Worm (Caenorhabditis elegans) whole organism, young adult: ENCODE measurements around the gene aptf-3.
A peak's percentile ranks its signal among the peaks of the same experiment; 100 is the strongest.

Source experiments
- B0019.2 ChIP-seq: fragments of 200-800 bp; sonication (Bioruptor generic); conservative IDR thresholded peaks from 2 replicates; pipeline ENCODE4 v1.3.6; 2022; ENCODE audit warnings: missing genetic modification reagents, missing genetic modification characterization, missing compliant biosample characterization
- B0261.1 ChIP-seq: sonication (generic microtip); optimal IDR thresholded peaks from 2 replicates; lab custom pipeline; 2016; ENCODE audit warnings: mild to moderate bottlenecking, missing genetic modification characterization, moderate library complexity, missing compliant biosample characterization
- C06A6.2 ChIP-seq: fragments of 200-800 bp; sonication (Bioruptor generic); conservative IDR thresholded peaks from 2 replicates; pipeline ENCODE4 v1.3.6; 2022; ENCODE audit warnings: missing genetic modification characterization, missing compliant biosample characterization
- C17E4.6 ChIP-seq: fragments of 200-800 bp; sonication (Bioruptor generic); IDR thresholded peaks from 2 replicates; pipeline ENCODE4 v1.3.6; 2022; ENCODE audit warnings: missing genetic modification reagents, missing genetic modification characterization, missing compliant biosample characterization
- F33H1.4 ChIP-seq: fragments of 200-800 bp; sonication (Bioruptor generic); IDR thresholded peaks from 2 replicates; pipeline ENCODE4 v1.3.6; 2022; ENCODE audit warnings: missing genetic modification reagents, missing genetic modification characterization, missing compliant biosample characterization
- F52B5.7 ChIP-seq: sonication (generic microtip); optimal IDR thresholded peaks from 2 replicates; lab custom pipeline; 2016; ENCODE audit warnings: mild to moderate bottlenecking, missing genetic modification characterization, missing compliant biosample characterization
- F55B11.4 ChIP-seq: sonication (generic microtip); optimal IDR thresholded peaks from 2 replicates; lab custom pipeline; 2016; ENCODE audit warnings: missing compliant biosample characterization, missing genetic modification characterization, borderline replicate concordance; ENCODE audit not compliant: insufficient read depth
- F57C9.4 ChIP-seq: sonication (generic microtip); optimal IDR thresholded peaks from 2 replicates; lab custom pipeline; 2017; ENCODE audit warnings: mild to moderate bottlenecking, missing genetic modification characterization, missing compliant biosample characterization
- K12H6.12 ChIP-seq: fragments of 200-800 bp; sonication (Bioruptor generic); optimal IDR thresholded peaks from 2 replicates; lab custom pipeline; 2018; ENCODE audit warnings: mild to moderate bottlenecking, missing genetic modification characterization, missing compliant biosample characterization
- Y53F4B.3 ChIP-seq: fragments of 200-800 bp; sonication (Bioruptor generic); IDR thresholded peaks from 2 replicates; pipeline ENCODE4 v1.3.6; 2022; ENCODE audit warnings: missing genetic modification reagents, missing genetic modification characterization, missing compliant biosample characterization
- Y56A3A.18 ChIP-seq: fragments of 200-800 bp; sonication (Bioruptor generic); IDR thresholded peaks from 2 replicates; pipeline ENCODE4 v1.3.6; 2022; ENCODE audit warnings: missing genetic modification reagents, missing genetic modification characterization, missing compliant biosample characterization
- Y95B8A.8 ChIP-seq: fragments of 200-800 bp; sonication (Bioruptor generic); IDR thresholded peaks from 2 replicates; pipeline ENCODE4 v1.3.6; 2022; ENCODE audit warnings: missing genetic modification reagents, missing genetic modification characterization, missing compliant biosample characterization
- attf-5 ChIP-seq: fragments of 200-800 bp; sonication (Bioruptor generic); optimal IDR thresholded peaks from 2 replicates; lab custom pipeline; 2018; ENCODE audit warnings: mild to moderate bottlenecking, missing genetic modification characterization, missing compliant biosample characterization
- ccch-3 ChIP-seq: fragments of 200-800 bp; sonication (Bioruptor generic); optimal IDR thresholded peaks from 2 replicates; lab custom pipeline; 2018; ENCODE audit warnings: mild to moderate bottlenecking, missing genetic modification characterization, missing compliant biosample characterization
- ceh-100 ChIP-seq: fragments of 200-800 bp; sonication (Bioruptor generic); IDR thresholded peaks from 2 replicates; pipeline ENCODE4 v1.3.6; 2022; ENCODE audit warnings: missing genetic modification reagents, missing genetic modification characterization, missing compliant biosample characterization
- ceh-58 ChIP-seq: fragments of 200-800 bp; sonication (Bioruptor generic); IDR thresholded peaks from 2 replicates; pipeline ENCODE4 v1.3.6; 2022; ENCODE audit warnings: missing genetic modification characterization, missing compliant biosample characterization
- ceh-91 ChIP-seq: fragments of 200-800 bp; sonication (Bioruptor generic); IDR thresholded peaks from 2 replicates; pipeline ENCODE4 v1.3.6; 2022; ENCODE audit warnings: missing genetic modification reagents, missing genetic modification characterization, missing compliant biosample characterization
- hmg-1.2 ChIP-seq: fragments of 200-800 bp; sonication (Bioruptor generic); IDR thresholded peaks from 2 replicates; pipeline ENCODE4 v1.3.6; 2022; ENCODE audit warnings: missing genetic modification reagents, missing genetic modification characterization, missing compliant biosample characterization
- hsf-1 ChIP-seq: fragments of 200-800 bp; sonication (Bioruptor generic); IDR thresholded peaks from 2 replicates; pipeline ENCODE4 v1.3.6; 2022; ENCODE audit warnings: missing genetic modification reagents, missing genetic modification characterization, missing compliant biosample characterization
- lin-26 ChIP-seq: fragments of 200-800 bp; sonication (Bioruptor generic); IDR thresholded peaks from 2 replicates; pipeline ENCODE4 v1.3.6; 2022; ENCODE audit warnings: missing genetic modification reagents, missing genetic modification characterization, missing compliant biosample characterization
- madf-3 ChIP-seq: fragments of 200-800 bp; sonication (Bioruptor generic); IDR thresholded peaks from 2 replicates; pipeline ENCODE4 v1.3.6; 2022; ENCODE audit warnings: missing genetic modification reagents, missing genetic modification characterization, missing compliant biosample characterization
- madf-6 ChIP-seq: fragments of 200-800 bp; sonication (Bioruptor generic); IDR thresholded peaks from 2 replicates; pipeline ENCODE4 v1.3.6; 2022; ENCODE audit warnings: missing genetic modification reagents, missing genetic modification characterization, missing compliant biosample characterization
- mcd-1 ChIP-seq: fragments of 200-800 bp; sonication (Bioruptor generic); IDR thresholded peaks from 2 replicates; pipeline ENCODE4 v1.3.6; 2022; ENCODE audit warnings: missing genetic modification reagents, missing genetic modification characterization, missing compliant biosample characterization
- mel-28 ChIP-seq: sonication (generic microtip); optimal IDR thresholded peaks from 2 replicates; lab custom pipeline; 2016; ENCODE audit warnings: borderline replicate concordance, mild to moderate bottlenecking, missing genetic modification characterization, missing compliant biosample characterization
- nfya-2 ChIP-seq: fragments of 200-800 bp; sonication (Bioruptor generic); IDR thresholded peaks from 2 replicates; pipeline ENCODE4 v1.3.6; 2022; ENCODE audit warnings: missing genetic modification reagents, missing genetic modification characterization, missing compliant biosample characterization
- nhr-80 ChIP-seq: sonication (generic microtip); optimal IDR thresholded peaks from 2 replicates; lab custom pipeline; 2016; ENCODE audit warnings: missing genetic modification characterization, missing compliant biosample characterization
- sea-2 ChIP-seq: fragments of 200-800 bp; sonication (Bioruptor generic); IDR thresholded peaks from 2 replicates; pipeline ENCODE4 v1.3.6; 2022; ENCODE audit warnings: missing genetic modification characterization, missing compliant biosample characterization
- sptf-2 ChIP-seq: fragments of 200-800 bp; sonication (Bioruptor generic); optimal IDR thresholded peaks from 2 replicates; lab custom pipeline; 2018; ENCODE audit warnings: mild to moderate bottlenecking, missing genetic modification characterization, missing compliant biosample characterization
- tlf-1 ChIP-seq: fragments of 200-800 bp; sonication (Bioruptor generic); optimal IDR thresholded peaks from 2 replicates; lab custom pipeline; 2018; ENCODE audit warnings: mild to moderate bottlenecking, missing genetic modification characterization, missing compliant biosample characterization
- unc-62 ChIP-seq: fragments of 150-350 bp; optimal IDR thresholded peaks from 2 replicates; lab custom pipeline; 2014; ENCODE audit warnings: missing biosample characterization, missing genetic modification reagents, missing genetic modification characterization
- ztf-26 ChIP-seq: sonication (generic microtip); optimal IDR thresholded peaks from 2 replicates; lab custom pipeline; 2017; ENCODE audit warnings: missing genetic modification characterization, missing compliant biosample characterization
- ztf-3 ChIP-seq: fragments of 200-800 bp; sonication (Bioruptor generic); optimal IDR thresholded peaks from 2 replicates; lab custom pipeline; 2018; ENCODE audit warnings: mild to moderate bottlenecking, missing genetic modification characterization, missing compliant biosample characterization

The aptf-3 gene

ce11 chrII:8631766-8632165, 37.8 kb downstream of the aptf-3 start (continued):
- TF ChIP-seq sptf-2, result peak; percentile 90
- no peak for TF ChIP-seq nfya-2 (GFP tag; lab: Robert Waterston, UW)

- TF ChIP-seq ceh-100, result no peak
- TF ChIP-seq madf-3 (GFP tag; lab: Robert Waterston, UW), result 0 out of 2 replicates have a peak, but pooled peaks have one; percentile 39
- TF ChIP-seq, all 124 proteins: peak for 1
Observed at ce11 chrII:8634386-8634785, 40.4 kb downstream of the aptf-3 start, which contains the start of gene cutl-12. Gene cutl-12 (minus strand): TSS chrII:8634486.

- TF ChIP-seq attf-5, result no peak
- TF ChIP-seq nhr-80 (tag; lab: Kevin White, UChicago), result no peak
- TF ChIP-seq mel-28 (tag; lab: Kevin White, UChicago), result no peak
- TF ChIP-seq ceh-58, result no peak
- TF ChIP-seq F57C9.4, result no peak
- no peak for TF ChIP-seq sea-2
- TF ChIP-seq ztf-3 (GFP tag; lab: Kevin White, UChicago), result no peak
- no peak for TF ChIP-seq F55B11.4 (tag; lab: Kevin White, UChicago)
- no peak for TF ChIP-seq B0019.2
- TF ChIP-seq B0261.1 (tag; lab: Kevin White, UChicago), result no peak
- TF ChIP-seq ccch-3 (GFP tag; lab: Kevin White, UChicago), result no peak
- no peak for TF ChIP-seq lin-26 (GFP tag; lab: Robert Waterston, UW)
- no peak for TF ChIP-seq unc-62 (GFP tag; lab: Kevin White, UChicago)
- no peak for TF ChIP-seq C06A6.2 (GFP tag; lab: Robert Waterston, UW)
- no peak for TF ChIP-seq K12H6.12 (tag; lab: Kevin White, UChicago)
- no peak for TF ChIP-seq madf-6 (GFP tag; lab: Robert Waterston, UW)
- TF ChIP-seq Y56A3A.18 (GFP tag; lab: Robert Waterston, UW), result no peak
- no peak for TF ChIP-seq ztf-26 (tag; lab: Kevin White, UChicago)
- TF ChIP-seq, all 124 proteins: peak for 0
Observed at ce11 chrII:8637615-8638014, 43.6 kb downstream of the aptf-3 start, which contains the start of gene vab-9. Gene vab-9 (minus strand): TSS chrII:8637715.

ce11 chrII:8639553-8639952, 45.6 kb downstream of the aptf-3 start:
- TF ChIP-seq hsf-1 (GFP tag; lab: Robert Waterston, UW) (no peak), F33H1.4 (GFP tag; lab: Robert Waterston, UW) (no peak), mcd-1 (GFP tag; lab: Robert Waterston, UW) (no peak), Y53F4B.3 (no peak), C17E4.6 (GFP tag; lab: Robert Waterston, UW) (no peak)
- TF ChIP-seq, all 124 proteins: peak for 0

- TF ChIP-seq nhr-80 (tag; lab: Kevin White, UChicago), result peak; percentile 13
- TF ChIP-seq F52B5.7 (tag; lab: Kevin White, UChicago), result no peak
Observed at ce11 chrII:8640503-8640902, 46.5 kb downstream of the aptf-3 start.

- TF ChIP-seq Y95B8A.8 (GFP tag; lab: Robert Waterston, UW), result no peak
- no peak for TF ChIP-seq tlf-1 (GFP tag; lab: Kevin White, UChicago)
- TF ChIP-seq nhr-80 (tag; lab: Kevin White, UChicago), result no peak
- TF ChIP-seq B0019.2, result no peak
- TF ChIP-seq ceh-91, result no peak
- TF ChIP-seq hmg-1.2 (GFP tag; lab: Robert Waterston, UW), result peak; percentile 28; the same call in 1 of the 2 replicates
Observed at ce11 chrII:8641131-8641530, 47.1 kb downstream of the aptf-3 start, which contains the start of gene D2085.7. Gene D2085.7 (plus strand): TSS chrII:8641381.
